Worm (Caenorhabditis elegans) whole organism, early embryonic: ENCODE results near the gene ppfr-4.

Source experiments
- B0310.2 ChIP-seq: sonication (generic microtip); optimal IDR thresholded peaks from 2 replicates; lab custom pipeline; 2016; ENCODE audit warnings: mild to moderate bottlenecking, missing genetic modification characterization, missing compliant biosample characterization
- aly-1 ChIP-seq: sonication (generic microtip); optimal IDR thresholded peaks from 2 replicates; lab custom pipeline; 2016; ENCODE audit warnings: missing genetic modification characterization, missing compliant biosample characterization
- ama-1 ChIP-seq: fragments of 150-350 bp; optimal IDR thresholded peaks from 2 replicates; lab custom pipeline; 2014
- ceh-13 ChIP-seq: fragments of 200-800 bp; sonication (Bioruptor generic); optimal IDR thresholded peaks from 2 replicates; lab custom pipeline; 2018; ENCODE audit warnings: mild to moderate bottlenecking, missing genetic modification characterization, missing compliant biosample characterization
- ets-7 ChIP-seq: sonication (generic microtip); optimal IDR thresholded peaks from 2 replicates; lab custom pipeline; 2016; ENCODE audit warnings: missing genotype, missing genetic modification characterization, missing compliant biosample characterization
- flt-1 ChIP-seq: fragments of 200-800 bp; sonication (Bioruptor generic); IDR thresholded peaks from 2 replicates; pipeline ENCODE4 v1.3.6; 2022; ENCODE audit warnings: missing genetic modification characterization, missing compliant biosample characterization
- hmbx-1 ChIP-seq: sonication (generic microtip); optimal IDR thresholded peaks from 2 replicates; lab custom pipeline; 2016; ENCODE audit warnings: mild to moderate bottlenecking, missing genetic modification characterization, missing compliant biosample characterization
- hmg-4 ChIP-seq: fragments of 200-800 bp; sonication (Bioruptor generic); optimal IDR thresholded peaks from 2 replicates; lab custom pipeline; 2018; ENCODE audit warnings: mild to moderate bottlenecking, missing genetic modification characterization, missing compliant biosample characterization
- scrt-1 ChIP-seq: fragments of 200-800 bp; sonication (Bioruptor generic); IDR thresholded peaks from 2 replicates; pipeline ENCODE4 v1.3.6; 2022; ENCODE audit warnings: missing genetic modification characterization, missing compliant biosample characterization
- sea-1 ChIP-seq: fragments of 200-800 bp; sonication (Bioruptor generic); conservative IDR thresholded peaks from 2 replicates; pipeline ENCODE4 v1.3.6; 2022; ENCODE audit warnings: missing genetic modification characterization, missing compliant biosample characterization

DNA sequence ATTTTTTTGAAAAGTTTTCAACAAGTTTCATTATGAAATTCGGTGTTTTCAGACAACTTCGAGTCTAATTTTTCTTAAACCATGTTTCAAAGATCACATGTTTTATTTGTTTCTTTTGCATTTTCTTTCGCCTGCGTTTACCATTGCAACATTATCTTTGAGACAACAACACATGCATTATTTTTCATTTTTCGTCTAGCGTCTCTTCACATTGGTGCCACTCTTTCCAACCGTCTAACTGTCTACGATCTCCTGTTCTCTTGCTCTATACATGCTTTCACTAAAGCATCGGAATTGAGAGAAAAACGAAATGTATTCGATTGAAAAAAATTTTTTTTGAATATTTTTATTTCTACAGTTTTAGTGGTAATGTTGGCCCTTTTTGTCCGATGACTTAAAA, 41.2 kb upstream of the ppfr-4 start:
- TF ChIP-seq hmbx-1 (tag; lab: Kevin White, UChicago) (no peak), ets-7 (tag; lab: Kevin White, UChicago) (no peak), sea-1 (no peak), aly-1 (tag; lab: Kevin White, UChicago) (no peak), flt-1 (GFP tag; lab: Robert Waterston, UW) (no peak), ceh-13 (GFP tag; lab: Kevin White, UChicago) (no peak), hmg-4 (no peak), B0310.2 (tag; lab: Kevin White, UChicago) (no peak), scrt-1 (GFP tag; lab: Robert Waterston, UW) (no peak), ama-1 (lab: Kevin White, UChicago) (no peak)
